Worm (Caenorhabditis elegans) whole organism, early embryonic: Measurements from ENCODE around the gene C53A3.4.

Source experiments
- B0310.2 ChIP-seq: sonication (generic microtip); optimal IDR thresholded peaks from 2 replicates; lab custom pipeline; 2016; ENCODE audit warnings: mild to moderate bottlenecking, missing genetic modification characterization, missing compliant biosample characterization
- F13C5.2 ChIP-seq: sonication (generic microtip); optimal IDR thresholded peaks from 2 replicates; lab custom pipeline; 2017; ENCODE audit warnings: mild to moderate bottlenecking, missing genetic modification characterization, inconsistent platforms, missing compliant biosample characterization
- aly-1 ChIP-seq: sonication (generic microtip); optimal IDR thresholded peaks from 2 replicates; lab custom pipeline; 2016; ENCODE audit warnings: missing genetic modification characterization, missing compliant biosample characterization
- ama-1 ChIP-seq: fragments of 150-350 bp; optimal IDR thresholded peaks from 2 replicates; lab custom pipeline; 2014
- ceh-13 ChIP-seq: fragments of 200-800 bp; sonication (Bioruptor generic); optimal IDR thresholded peaks from 2 replicates; lab custom pipeline; 2018; ENCODE audit warnings: mild to moderate bottlenecking, missing genetic modification characterization, missing compliant biosample characterization
- ets-7 ChIP-seq: sonication (generic microtip); optimal IDR thresholded peaks from 2 replicates; lab custom pipeline; 2016; ENCODE audit warnings: missing genotype, missing genetic modification characterization, missing compliant biosample characterization
- flt-1 ChIP-seq: fragments of 200-800 bp; sonication (Bioruptor generic); IDR thresholded peaks from 2 replicates; pipeline ENCODE4 v1.3.6; 2022; ENCODE audit warnings: missing genetic modification characterization, missing compliant biosample characterization
- hmg-4 ChIP-seq: fragments of 200-800 bp; sonication (Bioruptor generic); optimal IDR thresholded peaks from 2 replicates; lab custom pipeline; 2018; ENCODE audit warnings: mild to moderate bottlenecking, missing genetic modification characterization, missing compliant biosample characterization
- hnd-1 ChIP-seq: sonication (generic microtip); optimal IDR thresholded peaks from 2 replicates; lab custom pipeline; 2016; ENCODE audit warnings: missing genetic modification characterization, missing compliant biosample characterization
- pes-1 ChIP-seq: fragments of 200-800 bp; sonication (Bioruptor generic); IDR thresholded peaks from 2 replicates; pipeline ENCODE4 v1.3.6; 2022; ENCODE audit warnings: missing genetic modification reagents, missing genetic modification characterization, missing compliant biosample characterization
- scrt-1 ChIP-seq: fragments of 200-800 bp; sonication (Bioruptor generic); IDR thresholded peaks from 2 replicates; pipeline ENCODE4 v1.3.6; 2022; ENCODE audit warnings: missing genetic modification characterization, missing compliant biosample characterization
- tbx-11 ChIP-seq: fragments of 200-800 bp; sonication (Bioruptor generic); IDR thresholded peaks from 2 replicates; pipeline ENCODE4 v1.3.6; 2022; ENCODE audit warnings: missing genetic modification characterization, missing compliant biosample characterization
- tbx-37 ChIP-seq: fragments of 200-800 bp; sonication (Bioruptor generic); conservative IDR thresholded peaks from 2 replicates; pipeline ENCODE4 v1.3.6; 2022; ENCODE audit warnings: missing genetic modification reagents, missing genetic modification characterization, missing compliant biosample characterization
- tra-4 ChIP-seq: sonication (generic microtip); optimal IDR thresholded peaks from 2 replicates; lab custom pipeline; 2017; ENCODE audit warnings: missing genetic modification characterization, missing compliant biosample characterization

ce11 chrV:5768292-5768695, 9.6 kb upstream of the C53A3.4 start:
- TF ChIP-seq ama-1 (lab: Kevin White, UChicago) (no peak), hnd-1 (tag; lab: Kevin White, UChicago) (no peak), ets-7 (no peak), scrt-1 (GFP tag; lab: Robert Waterston, UW) (no peak), tra-4 (no peak), aly-1 (tag; lab: Kevin White, UChicago) (no peak), tbx-37 (GFP tag; lab: Robert Waterston, UW) (no peak), B0310.2 (tag; lab: Kevin White, UChicago) (no peak), ceh-13 (GFP tag; lab: Kevin White, UChicago) (no peak), flt-1 (GFP tag; lab: Robert Waterston, UW) (no peak), tbx-11 (GFP tag; lab: Robert Waterston, UW) (no peak), hmg-4 (no peak), pes-1 (GFP tag; lab: Robert Waterston, UW) (no peak), F13C5.2 (tag; lab: Kevin White, UChicago) (no peak)
